Worm (Caenorhabditis elegans) whole organism, young adult: ENCODE measurements around the gene tsr-2.
"Not testable (repeated sequence)": the region's sequence is repeated elsewhere in the genome, so short reads cannot be mapped to it uniquely, and the experiment has no call there.

Source experiments
- B0019.2 ChIP-seq: fragments of 200-800 bp; sonication (Bioruptor generic); conservative IDR thresholded peaks from 2 replicates; pipeline ENCODE4 v1.3.6; 2022; ENCODE audit warnings: missing genetic modification reagents, missing genetic modification characterization, missing compliant biosample characterization
- D2030.7 ChIP-seq: fragments of 200-800 bp; sonication (Bioruptor generic); IDR thresholded peaks from 2 replicates; pipeline ENCODE4 v1.3.6; 2022; ENCODE audit warnings: missing genetic modification reagents, missing genetic modification characterization, missing compliant biosample characterization
- F57A8.1 ChIP-seq: fragments of 200-800 bp; sonication (Bioruptor generic); optimal IDR thresholded peaks from 2 replicates; lab custom pipeline; 2018; ENCODE audit warnings: mild to moderate bottlenecking, missing genetic modification characterization, moderate library complexity, missing compliant biosample characterization
- F57C9.4 ChIP-seq: sonication (generic microtip); optimal IDR thresholded peaks from 2 replicates; lab custom pipeline; 2017; ENCODE audit warnings: mild to moderate bottlenecking, missing genetic modification characterization, missing compliant biosample characterization
- Y56A3A.18 ChIP-seq: fragments of 200-800 bp; sonication (Bioruptor generic); IDR thresholded peaks from 2 replicates; pipeline ENCODE4 v1.3.6; 2022; ENCODE audit warnings: missing genetic modification reagents, missing genetic modification characterization, missing compliant biosample characterization
- Y79H2A.3 ChIP-seq: fragments of 200-800 bp; sonication (Bioruptor generic); conservative IDR thresholded peaks from 2 replicates; pipeline ENCODE4 v1.3.6; 2022; ENCODE audit warnings: missing genetic modification reagents, missing genetic modification characterization, missing compliant biosample characterization
- ama-1 ChIP-seq, 3 experiments: fragments of 150-350 bp in 1 of 3; sonication (generic microtip) in 2 of 3; optimal IDR thresholded peaks; 2 replicates each; lab custom pipeline; 2014 to 2018; ENCODE audit warnings: missing biosample characterization in 2 of 3, missing genetic modification characterization in 2 of 3, missing genetic modification reagents in 2 of 3
- aptf-3 ChIP-seq: fragments of 200-800 bp; sonication (Bioruptor generic); IDR thresholded peaks from 2 replicates; pipeline ENCODE4 v1.3.6; 2022; ENCODE audit warnings: missing genetic modification characterization, missing compliant biosample characterization
- atf-7 ChIP-seq: sonication (generic microtip); optimal IDR thresholded peaks from 2 replicates; lab custom pipeline; 2017; ENCODE audit warnings: mild to moderate bottlenecking, missing genetic modification characterization, missing compliant biosample characterization
- athp-1 ChIP-seq: sonication (generic microtip); optimal IDR thresholded peaks from 2 replicates; lab custom pipeline; 2017; ENCODE audit warnings: mild to moderate bottlenecking, missing genetic modification characterization, missing compliant biosample characterization
- attf-6 ChIP-seq: fragments of 200-800 bp; sonication (Bioruptor generic); IDR thresholded peaks from 2 replicates; pipeline ENCODE4 v1.3.6; 2022; ENCODE audit warnings: missing genetic modification reagents, missing genetic modification characterization, missing compliant biosample characterization
- bed-1 ChIP-seq: fragments of 200-800 bp; sonication (Bioruptor generic); IDR thresholded peaks from 2 replicates; pipeline ENCODE4 v1.3.6; 2022; ENCODE audit warnings: missing genetic modification reagents, missing genetic modification characterization, missing compliant biosample characterization
- bed-2 ChIP-seq: fragments of 200-800 bp; sonication (Bioruptor generic); IDR thresholded peaks from 2 replicates; pipeline ENCODE4 v1.3.6; 2022; ENCODE audit warnings: missing genetic modification reagents, missing genetic modification characterization, missing compliant biosample characterization
- ceh-40 ChIP-seq: fragments of 200-800 bp; sonication (Bioruptor generic); IDR thresholded peaks from 2 replicates; pipeline ENCODE4 v1.3.6; 2022; ENCODE audit warnings: missing genetic modification characterization, missing compliant biosample characterization
- ceh-79 ChIP-seq: sonication (generic microtip); optimal IDR thresholded peaks from 2 replicates; lab custom pipeline; 2017; ENCODE audit warnings: mild to moderate bottlenecking, missing genetic modification characterization, missing compliant biosample characterization
- dox-1 ChIP-seq: fragments of 200-800 bp; sonication (Bioruptor generic); IDR thresholded peaks from 2 replicates; pipeline ENCODE4 v1.3.6; 2022; ENCODE audit warnings: missing genetic modification reagents, missing genetic modification characterization, missing compliant biosample characterization
- egl-18 ChIP-seq: fragments of 200-800 bp; sonication (Bioruptor generic); IDR thresholded peaks from 2 replicates; pipeline ENCODE4 v1.3.6; 2022; ENCODE audit warnings: missing genetic modification reagents, missing genetic modification characterization, missing compliant biosample characterization
- egrh-3 ChIP-seq: fragments of 200-800 bp; sonication (Bioruptor generic); IDR thresholded peaks from 2 replicates; pipeline ENCODE4 v1.3.6; 2022; ENCODE audit warnings: missing genetic modification reagents, missing genetic modification characterization, missing compliant biosample characterization
- him-1 ChIP-seq: sonication (generic microtip); optimal IDR thresholded peaks from 2 replicates; lab custom pipeline; 2016; ENCODE audit warnings: missing genotype, missing genetic modification reagents, missing genetic modification characterization, missing compliant biosample characterization
- hrde-1 ChIP-seq: sonication (generic microtip); optimal IDR thresholded peaks from 2 replicates; lab custom pipeline; 2016; ENCODE audit warnings: missing genetic modification characterization, mild to moderate bottlenecking, missing compliant biosample characterization, moderate library complexity, missing genotype, missing genetic modification reagents, borderline replicate concordance
- hsf-1 ChIP-seq: fragments of 200-800 bp; sonication (Bioruptor generic); IDR thresholded peaks from 2 replicates; pipeline ENCODE4 v1.3.6; 2022; ENCODE audit warnings: missing genetic modification reagents, missing genetic modification characterization, missing compliant biosample characterization
- lin-26 ChIP-seq: fragments of 200-800 bp; sonication (Bioruptor generic); IDR thresholded peaks from 2 replicates; pipeline ENCODE4 v1.3.6; 2022; ENCODE audit warnings: missing genetic modification reagents, missing genetic modification characterization, missing compliant biosample characterization
- lin-40 ChIP-seq: sonication (generic microtip); optimal IDR thresholded peaks from 2 replicates; lab custom pipeline; 2016; ENCODE audit warnings: missing genetic modification characterization, mild to moderate bottlenecking, missing compliant biosample characterization, missing genotype, missing genetic modification reagents
- lin-54 ChIP-seq: fragments of 200-800 bp; sonication (Bioruptor generic); optimal IDR thresholded peaks from 2 replicates; lab custom pipeline; 2018; ENCODE audit warnings: mild to moderate bottlenecking, missing genetic modification characterization, missing compliant biosample characterization
- lir-1 ChIP-seq: fragments of 200-800 bp; sonication (Bioruptor generic); conservative IDR thresholded peaks from 2 replicates; pipeline ENCODE4 v1.3.6; 2022; ENCODE audit warnings: missing genetic modification reagents, missing genetic modification characterization, missing compliant biosample characterization
- madf-3 ChIP-seq: fragments of 200-800 bp; sonication (Bioruptor generic); IDR thresholded peaks from 2 replicates; pipeline ENCODE4 v1.3.6; 2022; ENCODE audit warnings: missing genetic modification reagents, missing genetic modification characterization, missing compliant biosample characterization
- madf-8 ChIP-seq: fragments of 200-800 bp; sonication (Bioruptor generic); conservative IDR thresholded peaks from 2 replicates; pipeline ENCODE4 v1.3.6; 2022; ENCODE audit warnings: missing genetic modification reagents, missing genetic modification characterization, missing compliant biosample characterization
- nfya-1 ChIP-seq: sonication (generic microtip); optimal IDR thresholded peaks from 2 replicates; lab custom pipeline; 2017; ENCODE audit warnings: antibody characterized with exemption, missing compliant biosample characterization, missing genetic modification characterization, borderline replicate concordance; ENCODE audit not compliant: insufficient read depth
- nhr-27 ChIP-seq: fragments of 200-800 bp; sonication (Bioruptor generic); optimal IDR thresholded peaks from 2 replicates; lab custom pipeline; 2018; ENCODE audit warnings: mild to moderate bottlenecking, missing genetic modification characterization, moderate library complexity, missing compliant biosample characterization
- nhr-80 ChIP-seq: sonication (generic microtip); optimal IDR thresholded peaks from 2 replicates; lab custom pipeline; 2016; ENCODE audit warnings: missing genetic modification characterization, missing compliant biosample characterization
- pbrm-1 ChIP-seq: fragments of 200-800 bp; sonication (Bioruptor generic); IDR thresholded peaks from 2 replicates; pipeline ENCODE4 v1.3.6; 2022; ENCODE audit warnings: missing genetic modification reagents, missing genetic modification characterization, missing compliant biosample characterization
- rec-8 ChIP-seq, 2 experiments: sonication (generic microtip); optimal IDR thresholded peaks; 2 replicates each; lab custom pipeline; 2016; ENCODE audit warnings: mild to moderate bottlenecking in 2 of 2, missing genetic modification characterization in 2 of 2, missing genetic modification reagents in 2 of 2, missing genotype in 2 of 2, missing biosample characterization in 1 of 2, missing compliant biosample characterization in 1 of 2, moderate library complexity in 1 of 2
- sea-2 ChIP-seq: fragments of 200-800 bp; sonication (Bioruptor generic); IDR thresholded peaks from 2 replicates; pipeline ENCODE4 v1.3.6; 2022; ENCODE audit warnings: missing genetic modification characterization, missing compliant biosample characterization
- snpc-4 ChIP-seq, 5 experiments: fragments of 150-350 bp in 1 of 5; sonication (generic microtip) in 4 of 5; optimal IDR thresholded peaks; 2 replicates each; lab custom pipeline; 2014 to 2018; ENCODE audit warnings: missing genetic modification characterization in 5 of 5, missing biosample characterization in 3 of 5, antibody characterized with exemption in 2 of 5, mild to moderate bottlenecking in 2 of 5, missing compliant biosample characterization in 2 of 5, missing genotype in 2 of 5, moderate library complexity in 2 of 5, missing genetic modification reagents in 1 of 5
- unc-130 ChIP-seq: sonication (generic microtip); optimal IDR thresholded peaks from 2 replicates; lab custom pipeline; 2016; ENCODE audit warnings: missing genetic modification reagents, missing genetic modification characterization, missing compliant biosample characterization
- xnd-1 ChIP-seq: sonication (generic microtip); optimal IDR thresholded peaks from 2 replicates; lab custom pipeline; 2016; ENCODE audit warnings: missing genotype, missing genetic modification reagents, missing genetic modification characterization, missing compliant biosample characterization
- zim-3 ChIP-seq: sonication (generic microtip); optimal IDR thresholded peaks from 2 replicates; lab custom pipeline; 2017; ENCODE audit warnings: mild to moderate bottlenecking, missing genetic modification characterization, moderate library complexity, missing compliant biosample characterization
- ztf-25 ChIP-seq: fragments of 200-800 bp; sonication (Bioruptor generic); IDR thresholded peaks from 2 replicates; pipeline ENCODE4 v1.3.6; 2022; ENCODE audit warnings: missing genetic modification reagents, missing genetic modification characterization, missing compliant biosample characterization

Gene tsr-2

DNA sequence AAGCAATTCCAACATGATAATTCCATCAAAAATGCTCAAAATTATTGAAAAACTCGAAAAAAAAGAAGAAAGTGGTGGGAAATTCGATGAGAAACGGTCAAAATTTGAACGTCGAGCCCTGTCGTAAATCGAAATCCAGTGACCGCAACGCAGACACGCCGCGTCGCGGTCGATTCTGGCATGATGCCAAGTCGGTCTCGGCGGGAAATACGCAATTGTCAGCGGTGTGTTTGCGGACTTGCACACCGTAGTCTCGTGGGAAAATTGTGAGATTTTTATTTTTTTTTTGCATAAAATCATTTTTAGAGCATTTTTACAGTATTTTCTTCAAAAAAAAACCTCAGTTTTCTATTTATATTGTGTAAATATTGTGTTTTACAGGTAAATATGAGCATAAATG lies at the start of gene tsr-2 (continued):
- TF ChIP-seq D2030.7: peak; percentile 90
- no peak for TF ChIP-seq B0019.2 (GFP tag; lab: Robert Waterston, UW)
- no peak; the same call in 1 of the 2 replicates for TF ChIP-seq egrh-3 (GFP tag; lab: Robert Waterston, UW)
- TF ChIP-seq lin-54 (GFP tag; lab: Kevin White, UChicago): peak; percentile 84
- peak; percentile 33 for TF ChIP-seq nhr-80 (tag; lab: Kevin White, UChicago)
- TF ChIP-seq unc-130: peak; percentile 5
- TF ChIP-seq atf-7: peak; percentile 57
- no peak for TF ChIP-seq hrde-1 (tag; lab: Kevin White, UChicago)
- TF ChIP-seq attf-6 (GFP tag; lab: Robert Waterston, UW): peak; percentile 94
- TF ChIP-seq bed-1 (GFP tag; lab: Robert Waterston, UW): no peak
- TF ChIP-seq nhr-27 (tag; lab: Kevin White, UChicago): no peak
- no peak for TF ChIP-seq ztf-25 (GFP tag; lab: Robert Waterston, UW)
- no peak for TF ChIP-seq F57A8.1 (GFP tag; lab: Kevin White, UChicago)
- TF ChIP-seq Y56A3A.18: no peak
- TF ChIP-seq pbrm-1 (GFP tag; lab: Robert Waterston, UW): peak; percentile 89
- no peak for TF ChIP-seq ceh-40 (GFP tag; lab: Robert Waterston, UW)
- no peak for TF ChIP-seq sea-2
- TF ChIP-seq aptf-3 (GFP tag; lab: Robert Waterston, UW): peak; percentile 15; the same call in 1 of the 2 replicates
- peak; percentile 78 for TF ChIP-seq lir-1 (GFP tag; lab: Robert Waterston, UW)
- peak; percentile 84 for TF ChIP-seq snpc-4 (GFP tag; optimal IDR thresholded peaks at IDR 0.05; lab: Kevin White, UChicago)
- peak; percentile 50 to 96 (median 94) for TF ChIP-seq snpc-4 (tag; optimal IDR thresholded peaks at IDR 0.05; lab: Kevin White, UChicago)
- peak; percentile 95 for TF ChIP-seq dox-1 (GFP tag; lab: Robert Waterston, UW)
- no peak for TF ChIP-seq him-1 (tag; lab: Kevin White, UChicago)
- peak; percentile 38; the same call in 1 of the 2 replicates for TF ChIP-seq madf-8 (GFP tag; lab: Robert Waterston, UW)
- peak; percentile 91 for TF ChIP-seq lin-40 (tag; lab: Kevin White, UChicago)
- TF ChIP-seq rec-8 (tag; optimal IDR thresholded peaks at IDR 0.05; lab: Kevin White, UChicago): no peak
- TF ChIP-seq nfya-1: no peak
- no peak for TF ChIP-seq xnd-1 (tag; lab: Kevin White, UChicago)
- no peak for TF ChIP-seq egl-18
- peak; percentile 42 for TF ChIP-seq athp-1 (tag; lab: Kevin White, UChicago)

DNA sequence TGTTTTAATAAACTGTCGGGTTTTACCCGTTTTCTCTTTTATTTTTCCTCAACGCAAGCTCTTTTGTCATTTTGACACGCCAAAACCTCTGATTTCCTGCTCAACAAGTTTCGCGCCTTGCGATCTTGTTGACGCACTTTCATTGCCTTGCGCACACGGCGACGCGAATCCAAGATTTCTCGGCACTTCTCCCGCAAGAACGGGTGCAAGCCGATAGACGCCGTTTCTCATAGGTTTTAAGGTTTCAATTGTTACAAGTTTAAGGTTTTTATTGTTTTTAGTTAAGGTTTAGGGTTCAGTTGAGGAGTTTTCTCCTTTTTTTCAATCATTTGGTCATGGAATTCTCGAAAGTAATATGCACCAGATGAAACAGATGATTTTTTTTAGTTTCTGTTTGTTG lies 45.6 kb upstream of the tsr-2 start:
- peak; percentile 68; the same call in 1 of the 2 replicates for TF ChIP-seq attf-6 (GFP tag; lab: Robert Waterston, UW)
- TF ChIP-seq snpc-4 (GFP tag; optimal IDR thresholded peaks at IDR 0.05; lab: Kevin White, UChicago): not testable (repeated sequence)
- peak in 1 of 4 experiments; percentile 35 for TF ChIP-seq snpc-4 (tag; optimal IDR thresholded peaks at IDR 0.05; lab: Kevin White, UChicago)

DNA sequence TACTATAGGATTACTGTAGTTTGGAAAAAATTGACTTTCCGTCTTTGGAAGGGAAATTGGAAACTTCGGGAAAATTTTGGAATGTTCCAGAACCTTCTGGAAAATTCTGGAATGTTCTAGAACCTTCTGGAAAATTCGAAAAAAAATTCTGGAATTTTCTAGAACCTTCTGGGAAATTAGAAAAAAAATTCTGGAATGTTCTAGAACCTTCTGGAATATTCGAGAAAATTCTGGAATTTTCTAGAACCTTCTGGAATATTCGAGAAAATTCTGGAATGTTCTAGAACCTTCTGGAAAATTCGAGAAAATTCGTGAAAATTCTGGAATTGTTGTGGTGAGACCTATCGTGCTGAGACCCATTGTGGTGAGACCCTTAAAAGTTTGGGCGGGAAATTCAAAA lies 41.3 kb upstream of the tsr-2 start:
- TF ChIP-seq attf-6 (GFP tag; lab: Robert Waterston, UW) (peak; percentile 59; the same call in 1 of the 2 replicates), Y79H2A.3 (0 out of 2 replicates have a peak, but pooled peaks have one; percentile 57), hsf-1 (peak; percentile 98)
- TF ChIP-seq, all 124 proteins: peak for 3; not testable (repeated sequence) for 121

DNA sequence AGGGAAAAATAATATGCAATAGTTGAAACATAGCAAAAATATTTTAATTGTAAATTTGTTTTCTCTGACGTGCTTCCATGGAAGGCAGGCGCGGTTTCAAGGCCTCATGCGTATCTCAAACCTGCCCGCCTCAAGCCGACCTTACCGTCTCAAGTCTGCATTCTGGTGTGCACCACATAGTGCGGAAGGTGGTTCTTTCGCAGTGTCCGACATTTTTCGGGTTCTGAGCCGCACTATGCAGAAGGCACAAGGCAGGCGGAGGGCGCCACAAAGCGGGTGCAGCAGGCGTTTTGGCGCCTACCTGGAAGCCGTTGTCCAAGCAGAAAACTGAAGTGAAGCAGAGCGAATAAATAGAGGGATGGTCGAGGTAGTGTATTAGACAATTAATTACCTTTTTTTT lies 33.9 kb upstream of the tsr-2 start:
- TF ChIP-seq ama-1 (optimal IDR thresholded peaks at IDR 0.05; lab: Kevin White, UChicago) (no peak), ama-1 (GFP tag; optimal IDR thresholded peaks at IDR 0.05; lab: Kevin White, UChicago) (no peak), snpc-4 (GFP tag; optimal IDR thresholded peaks at IDR 0.05; lab: Kevin White, UChicago) (no peak), snpc-4 (tag; optimal IDR thresholded peaks at IDR 0.05; lab: Kevin White, UChicago) (no peak), madf-3 (GFP tag; lab: Robert Waterston, UW) (no peak), bed-2 (GFP tag; lab: Robert Waterston, UW) (no peak), ceh-79 (tag; lab: Kevin White, UChicago) (no peak), zim-3 (no peak), atf-7 (no peak), lin-26 (GFP tag; lab: Robert Waterston, UW) (no peak), lin-40 (tag; lab: Kevin White, UChicago) (no peak), F57C9.4 (tag; lab: Kevin White, UChicago) (no peak)
- TF ChIP-seq, all 124 proteins: peak for 0
